Fruit fly (Drosophila melanogaster): ENCODE data around the gene Blos4.
A peak's percentile ranks its signal among the peaks of the same experiment; 100 is the strongest.

Blos4 gene

dm6 chr3L:10866633-10867379 lies 12.1 kb upstream of the Blos4 start:
- TF ChIP-seq toe (GFP tag; optimal IDR thresholded peaks at IDR 0.05) (peak; percentile 47), CG7045 (GFP tag; optimal IDR thresholded peaks at IDR 0.05) (peak; percentile 86), CG33017 (tag; optimal IDR thresholded peaks at IDR 0.05) (peak; percentile 66), CG12768 (GFP tag; optimal IDR thresholded peaks at IDR 0.05) (peak; percentile 77), cnc (optimal IDR thresholded peaks at IDR 0.05) (no peak), Hr96 (GFP tag; optimal IDR thresholded peaks at IDR 0.05) (peak; percentile 60), CG11617 (GFP tag; optimal IDR thresholded peaks at IDR 0.05) (peak; percentile 45), CG5204 (GFP tag; optimal IDR thresholded peaks at IDR 0.05) (peak; percentile 71), CG1620 (GFP tag; optimal IDR thresholded peaks at IDR 0.05) (peak; percentile 21), Crg-1 (GFP tag; optimal IDR thresholded peaks at IDR 0.05) (peak; percentile 27), pad (GFP tag; optimal IDR thresholded peaks at IDR 0.05) (no peak), cic (GFP tag; optimal IDR thresholded peaks at IDR 0.05) (no peak), kay (GFP tag; ENCODE audit: borderline replicate concordance) (no peak), CG14711 (tag; optimal IDR thresholded peaks at IDR 0.05) (peak; percentile 65), tj (GFP tag; optimal IDR thresholded peaks at IDR 0.05) (peak; percentile 24), Mnt (GFP tag; optimal IDR thresholded peaks at IDR 0.05) (no peak), Clk (GFP tag; optimal IDR thresholded peaks at IDR 0.05) (peak; percentile 70), CG7101 (tag; optimal IDR thresholded peaks at IDR 0.05) (peak; percentile 36), ovo (GFP tag; optimal IDR thresholded peaks at IDR 0.05) (peak; percentile 17), bab1 (GFP tag; optimal IDR thresholded peaks at IDR 0.05) (no peak)

- TF ChIP-seq Clk (GFP tag; optimal IDR thresholded peaks at IDR 0.05) (no peak), kay (GFP tag; ENCODE audit: borderline replicate concordance) (peak; percentile 60)
Observed at dm6 chr3L:10867380-10867648, 11.6 kb upstream of the Blos4 start.

- TF ChIP-seq CG1620 (GFP tag; optimal IDR thresholded peaks at IDR 0.05) = no peak
- peak; percentile 35 for TF ChIP-seq bab1 (GFP tag; optimal IDR thresholded peaks at IDR 0.05)
- peak; percentile 79 for TF ChIP-seq CG7045 (GFP tag; optimal IDR thresholded peaks at IDR 0.05)
- peak; percentile 95 for TF ChIP-seq cic (GFP tag; optimal IDR thresholded peaks at IDR 0.05)
- TF ChIP-seq CG5204 (GFP tag; optimal IDR thresholded peaks at IDR 0.05) = peak; percentile 43
- TF ChIP-seq CG11617 (GFP tag; optimal IDR thresholded peaks at IDR 0.05) = peak; percentile 43
- TF ChIP-seq toe (GFP tag; optimal IDR thresholded peaks at IDR 0.05) = peak; percentile 52
- TF ChIP-seq tj (GFP tag; optimal IDR thresholded peaks at IDR 0.05) = peak; percentile 62
- peak; percentile 99 for TF ChIP-seq kay (GFP tag; ENCODE audit: borderline replicate concordance)
- TF ChIP-seq CG7101 (tag; optimal IDR thresholded peaks at IDR 0.05) = peak; percentile 54
- peak; percentile 57 for TF ChIP-seq Crg-1 (GFP tag; optimal IDR thresholded peaks at IDR 0.05)
- no peak for TF ChIP-seq Hr96 (GFP tag; optimal IDR thresholded peaks at IDR 0.05)
- TF ChIP-seq CG14711 (tag; optimal IDR thresholded peaks at IDR 0.05) = peak; percentile 35
- TF ChIP-seq pad (GFP tag; optimal IDR thresholded peaks at IDR 0.05) = peak; percentile 54
- peak; percentile 53 for TF ChIP-seq ovo (GFP tag; optimal IDR thresholded peaks at IDR 0.05)
- peak; percentile 98 for TF ChIP-seq CG12768 (GFP tag; optimal IDR thresholded peaks at IDR 0.05)
- peak; percentile 28 for TF ChIP-seq Clk (GFP tag; optimal IDR thresholded peaks at IDR 0.05)
- peak; percentile 43 for TF ChIP-seq Mnt (GFP tag; optimal IDR thresholded peaks at IDR 0.05)
- no peak for TF ChIP-seq cnc (optimal IDR thresholded peaks at IDR 0.05)
- peak; percentile 75 for TF ChIP-seq CG33017 (tag; optimal IDR thresholded peaks at IDR 0.05)
Observed at dm6 chr3L:10867778-10868382, 11.0 kb upstream of the Blos4 start.

- TF ChIP-seq cic (GFP tag; optimal IDR thresholded peaks at IDR 0.05) (peak; percentile 20), kay (GFP tag; ENCODE audit: borderline replicate concordance) (no peak)
Observed at dm6 chr3L:10869144-10869543, 9.7 kb upstream of the Blos4 start.

dm6 chr3L:10870087-10870486 lies 8.8 kb upstream of the Blos4 start:
- no peak for TF ChIP-seq cic (GFP tag; optimal IDR thresholded peaks at IDR 0.05)
- TF ChIP-seq CG7045 (GFP tag; optimal IDR thresholded peaks at IDR 0.05) = no peak
- TF ChIP-seq kay (GFP tag; ENCODE audit: borderline replicate concordance) = no peak
- no peak for TF ChIP-seq Hr96 (GFP tag; optimal IDR thresholded peaks at IDR 0.05)
- TF ChIP-seq CG11617 (GFP tag; optimal IDR thresholded peaks at IDR 0.05) = no peak
- no peak for TF ChIP-seq CG33017 (tag; optimal IDR thresholded peaks at IDR 0.05)
- TF ChIP-seq bab1 (GFP tag; optimal IDR thresholded peaks at IDR 0.05) = no peak
- no peak for TF ChIP-seq CG12768 (GFP tag; optimal IDR thresholded peaks at IDR 0.05)
- TF ChIP-seq CG5204 (GFP tag; optimal IDR thresholded peaks at IDR 0.05) = no peak
- no peak for TF ChIP-seq Mnt (GFP tag; optimal IDR thresholded peaks at IDR 0.05)
- no peak for TF ChIP-seq CG7101 (tag; optimal IDR thresholded peaks at IDR 0.05)
- no peak for TF ChIP-seq tj (GFP tag; optimal IDR thresholded peaks at IDR 0.05)
- no peak for TF ChIP-seq Clk (GFP tag; optimal IDR thresholded peaks at IDR 0.05)
- no peak for TF ChIP-seq toe (GFP tag; optimal IDR thresholded peaks at IDR 0.05)
- TF ChIP-seq pad (GFP tag; optimal IDR thresholded peaks at IDR 0.05) = no peak
- no peak for TF ChIP-seq ovo (GFP tag; optimal IDR thresholded peaks at IDR 0.05)
- no peak for TF ChIP-seq CG1620 (GFP tag; optimal IDR thresholded peaks at IDR 0.05)
- no peak for TF ChIP-seq CG14711 (tag; optimal IDR thresholded peaks at IDR 0.05)
- no peak for TF ChIP-seq Crg-1 (GFP tag; optimal IDR thresholded peaks at IDR 0.05)

- TF ChIP-seq CG7045 (GFP tag; optimal IDR thresholded peaks at IDR 0.05) (no peak), ovo (GFP tag; optimal IDR thresholded peaks at IDR 0.05) (no peak), CG5204 (GFP tag; optimal IDR thresholded peaks at IDR 0.05) (no peak), cnc (optimal IDR thresholded peaks at IDR 0.05) (no peak), CG11617 (GFP tag; optimal IDR thresholded peaks at IDR 0.05) (no peak), Crg-1 (GFP tag; optimal IDR thresholded peaks at IDR 0.05) (no peak), toe (GFP tag; optimal IDR thresholded peaks at IDR 0.05) (no peak), CG12768 (GFP tag; optimal IDR thresholded peaks at IDR 0.05) (no peak), CG1620 (GFP tag; optimal IDR thresholded peaks at IDR 0.05) (no peak), pad (GFP tag; optimal IDR thresholded peaks at IDR 0.05) (no peak), bab1 (GFP tag; optimal IDR thresholded peaks at IDR 0.05) (no peak), cic (GFP tag; optimal IDR thresholded peaks at IDR 0.05) (no peak)
Observed at dm6 chr3L:10871534-10871933, 7.4 kb upstream of the Blos4 start.

Measured in whole organism, adult.